Fruit fly (Drosophila melanogaster) whole organism, prepupa: ENCODE results near the gene AdamTS-A.

Source experiments
- CG3032 ChIP-seq: fragments of 200-800 bp; optimal IDR thresholded peaks from 2 replicates; lab custom pipeline; 2019; ENCODE audit warnings: missing biosample characterization, mild to moderate bottlenecking, missing genetic modification characterization, moderate library complexity
- CG34406 ChIP-seq: fragments of 200-800 bp; sonication (Bioruptor generic); optimal IDR thresholded peaks from 3 replicates; lab custom pipeline; 2016; ENCODE audit warnings: missing biosample characterization, missing genetic modification characterization
- ss ChIP-seq, 2 experiments: fragments of 200-800 bp; sonication (Bioruptor generic); optimal IDR thresholded peaks; 2 replicates in 1 of 2; 3 replicates in 1 of 2; lab custom pipeline; 2017 to 2018; ENCODE audit warnings: mild to moderate bottlenecking in 2 of 2, missing biosample characterization in 2 of 2, missing genetic modification characterization in 2 of 2, moderate library complexity in 1 of 2

DNA sequence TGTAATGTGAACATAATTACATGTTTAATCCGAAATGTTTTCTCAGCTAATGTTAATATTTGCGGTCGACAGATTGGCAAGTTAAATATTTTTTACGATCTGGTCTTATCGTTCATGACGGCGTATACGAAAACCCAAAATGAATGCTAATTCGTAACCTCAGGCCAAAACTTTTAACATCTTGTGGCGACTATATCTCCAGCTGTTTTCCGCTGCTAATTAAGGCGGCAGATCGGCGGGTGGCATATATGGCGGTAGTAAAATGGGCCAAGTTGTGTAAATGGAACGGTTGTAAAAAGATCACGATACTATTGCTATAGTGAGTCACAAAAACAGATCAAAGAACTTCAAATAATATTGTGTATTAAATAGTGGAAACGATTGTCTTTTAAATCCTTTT, 69.6 kb downstream of the AdamTS-A start:
- TF ChIP-seq CG3032 (tag; lab: Kevin White, UChicago): no peak
- no peak for TF ChIP-seq CG34406 (GFP tag; lab: Kevin White, UChicago)
- no peak for TF ChIP-seq ss (GFP tag; optimal IDR thresholded peaks at IDR 0.05; lab: Kevin White, UChicago)
